Worm (Caenorhabditis elegans) whole organism, midembryonic: ENCODE measurements around the gene T06D4.2.

Experiments used
- T22C8.4 ChIP-seq: fragments of 200-800 bp; sonication (Bioruptor generic); IDR thresholded peaks from 2 replicates; pipeline ENCODE4 v1.3.6; 2022; ENCODE audit warnings: missing genetic modification characterization, missing compliant biosample characterization
- flt-1 ChIP-seq: fragments of 200-800 bp; sonication (Bioruptor generic); IDR thresholded peaks from 2 replicates; pipeline ENCODE4 v1.3.6; 2022; ENCODE audit warnings: missing genetic modification characterization, missing compliant biosample characterization
- klf-2 ChIP-seq: fragments of 200-800 bp; sonication (Bioruptor generic); conservative IDR thresholded peaks from 2 replicates; pipeline ENCODE4 v1.3.6; 2022; ENCODE audit warnings: missing genetic modification reagents, missing genetic modification characterization, missing compliant biosample characterization
- med-1 ChIP-seq: sonication (generic microtip); optimal IDR thresholded peaks from 2 replicates; lab custom pipeline; 2017; ENCODE audit warnings: missing genetic modification characterization, mild to moderate bottlenecking, missing compliant biosample characterization, antibody characterized with exemption, missing genetic modification reagents; ENCODE audit not compliant: insufficient read depth
- tab-1 ChIP-seq: fragments of 200-800 bp; sonication (Bioruptor generic); IDR thresholded peaks from 2 replicates; pipeline ENCODE4 v1.3.6; 2022; ENCODE audit warnings: missing genetic modification characterization, missing compliant biosample characterization

DNA sequence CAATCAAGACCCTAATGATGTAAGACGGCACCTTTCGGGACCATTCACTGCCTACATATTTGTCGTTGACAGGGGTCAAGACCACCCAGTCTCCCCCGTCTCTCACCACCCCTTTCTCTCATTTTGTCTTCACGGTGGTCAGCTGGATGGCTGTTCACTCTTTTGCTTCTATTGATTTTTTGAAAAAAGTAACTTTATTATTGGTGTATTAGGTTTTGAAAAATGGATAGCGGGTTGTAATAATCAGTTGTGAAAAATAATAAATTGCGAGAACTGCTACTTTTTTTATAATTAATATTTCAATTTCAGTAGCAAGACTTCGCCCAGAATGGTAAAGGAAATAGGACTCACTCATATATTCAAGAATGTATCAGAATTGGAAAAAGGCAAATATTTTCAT lies 8.9 kb downstream of the T06D4.2 start, which contains the start of gene bath-9:
- TF ChIP-seq med-1 (GFP tag; lab: Kevin White, UChicago) (no peak), T22C8.4 (GFP tag; lab: Robert Waterston, UW) (no peak), tab-1 (GFP tag; lab: Robert Waterston, UW) (no peak), flt-1 (GFP tag; lab: Robert Waterston, UW) (no peak), klf-2 (GFP tag; lab: Robert Waterston, UW) (no peak)
